Worm (Caenorhabditis elegans): ENCODE data around the gene F54C9.7.

- TF ChIP-seq fax-1 (tag; optimal IDR thresholded peaks at IDR 0.05): no peak
- TF ChIP-seq fkh-10 (GFP tag; optimal IDR thresholded peaks at IDR 0.05): no peak
- TF ChIP-seq unc-86 (tag; optimal IDR thresholded peaks at IDR 0.05): no peak
- no peak for TF ChIP-seq ceh-48 (tag; optimal IDR thresholded peaks at IDR 0.05)
- TF ChIP-seq mec-3 (tag; optimal IDR thresholded peaks at IDR 0.05; ENCODE audit: borderline replicate concordance): no peak
- no peak for TF ChIP-seq ceh-2 (tag; optimal IDR thresholded peaks at IDR 0.05)
- no peak for TF ChIP-seq ama-1 (optimal IDR thresholded peaks at IDR 0.05)
- TF ChIP-seq ets-4 (tag; optimal IDR thresholded peaks at IDR 0.05): no peak
- TF ChIP-seq gmeb-2 (tag; optimal IDR thresholded peaks at IDR 0.05): no peak
- TF ChIP-seq hlh-6 (tag; optimal IDR thresholded peaks at IDR 0.05): no peak
- no peak for TF ChIP-seq npax-4 (tag; optimal IDR thresholded peaks at IDR 0.05)
- no peak for TF ChIP-seq pag-3 (tag; optimal IDR thresholded peaks at IDR 0.05; ENCODE audit: borderline replicate concordance)
Measured at ce11 chrII:8606549-8606948, 33.4 kb downstream of the F54C9.7 start, which contains the start of gene F28C6.8.
